Worm (Caenorhabditis elegans) whole organism, dauer: ENCODE data around the gene Y97E10AR.6.

Source experiments
- unc-62 ChIP-seq: sonication (generic microtip); optimal IDR thresholded peaks from 2 replicates; lab custom pipeline; 2017; ENCODE audit warnings: missing biosample characterization, missing genetic modification reagents, missing genetic modification characterization

The Y97E10AR.6 gene

DNA sequence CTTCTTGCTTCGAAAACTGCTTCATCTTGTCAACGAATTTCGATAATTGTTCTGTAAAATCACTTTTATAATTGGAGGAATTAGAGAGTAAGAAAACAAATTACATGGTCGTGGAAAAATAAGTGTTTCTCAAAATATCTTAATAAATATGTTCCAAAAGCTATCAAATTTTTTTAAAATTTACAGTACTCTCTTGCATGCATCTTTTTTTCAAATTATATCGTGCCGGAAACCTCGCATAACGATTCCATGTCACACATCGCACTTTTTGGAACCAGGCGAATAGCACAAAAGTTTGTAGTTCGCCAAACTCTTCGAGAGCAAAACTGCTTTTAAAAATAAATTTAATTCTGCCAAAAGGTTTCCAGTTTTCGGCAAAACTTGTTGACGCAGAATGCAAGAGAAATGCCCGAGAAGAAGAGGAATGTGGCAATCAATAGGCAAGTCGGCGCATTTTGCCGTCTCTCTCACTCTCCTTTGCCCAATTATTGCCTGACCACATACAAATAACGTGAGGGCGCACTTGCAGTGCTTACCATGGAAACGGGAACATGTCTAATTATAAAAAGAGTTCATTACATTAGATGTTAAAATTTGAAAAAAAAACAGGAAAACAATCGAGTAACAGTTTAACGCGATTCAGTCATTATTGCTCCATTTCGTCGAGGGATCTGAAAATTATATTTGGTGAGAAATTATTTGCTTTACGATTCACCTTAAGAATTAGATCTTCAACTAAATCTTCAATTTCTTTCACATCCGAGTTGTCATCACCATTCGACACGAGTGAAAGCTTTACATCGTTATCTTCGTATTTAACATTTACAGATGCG, 6.1 kb downstream of the Y97E10AR.6 start, which contains the start of gene Y97E10AR.3:
Gene Y97E10AR.3 (minus strand): TSS at position 51 of the 833 bp plus-strand sequence.
- no peak for TF ChIP-seq unc-62 (GFP tag; lab: Kevin White, UChicago)

ce11 chrV:8005000-8005399, 8.8 kb downstream of the Y97E10AR.6 start, which contains the start of gene Y97E10AR.8:
Y97E10AR.8 (plus strand) TSS chrV:8005300.
- no peak for TF ChIP-seq unc-62 (GFP tag; lab: Kevin White, UChicago)

DNA sequence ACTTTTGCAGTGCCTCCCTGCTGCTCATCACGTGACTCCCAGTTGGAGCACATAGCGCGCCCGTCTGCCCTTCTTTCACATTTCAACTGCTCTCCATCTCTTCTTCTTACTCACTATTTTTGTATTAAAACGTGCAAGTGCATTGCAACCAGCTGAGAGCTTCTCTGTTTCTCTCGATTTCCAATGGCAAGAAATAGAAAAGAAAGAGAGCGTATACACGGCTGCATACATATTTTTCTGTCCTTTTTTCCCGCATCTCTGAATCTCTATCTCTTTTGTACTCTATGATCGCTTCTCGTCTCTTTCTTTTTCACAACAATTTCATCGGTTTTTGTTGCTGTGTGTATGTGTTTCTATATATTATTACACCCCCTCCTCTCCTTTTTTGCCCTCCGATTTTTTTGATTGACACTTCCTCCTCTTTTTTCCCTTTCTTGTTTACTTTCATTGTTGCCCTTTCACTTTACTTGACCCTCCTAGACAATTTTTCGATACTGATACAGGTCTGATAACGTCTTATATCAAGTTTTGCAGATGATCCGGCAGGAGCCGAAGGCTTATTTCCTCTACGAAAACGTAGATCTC, 12.7 kb downstream of the Y97E10AR.6 start, which contains the start of gene Y97E10AR.1:
Gene Y97E10AR.1 (plus strand): TSS at position 535 of the 585 bp plus-strand sequence.
- TF ChIP-seq unc-62 (GFP tag; lab: Kevin White, UChicago): no peak

ce11 chrV:7995878-7996277, 17.9 kb downstream of the Y97E10AR.6 start, which contains the start of gene Y97E10AR.2:
Y97E10AR.2 (plus strand) TSS chrV:7996178.
- TF ChIP-seq unc-62 (GFP tag; lab: Kevin White, UChicago): no peak

DNA sequence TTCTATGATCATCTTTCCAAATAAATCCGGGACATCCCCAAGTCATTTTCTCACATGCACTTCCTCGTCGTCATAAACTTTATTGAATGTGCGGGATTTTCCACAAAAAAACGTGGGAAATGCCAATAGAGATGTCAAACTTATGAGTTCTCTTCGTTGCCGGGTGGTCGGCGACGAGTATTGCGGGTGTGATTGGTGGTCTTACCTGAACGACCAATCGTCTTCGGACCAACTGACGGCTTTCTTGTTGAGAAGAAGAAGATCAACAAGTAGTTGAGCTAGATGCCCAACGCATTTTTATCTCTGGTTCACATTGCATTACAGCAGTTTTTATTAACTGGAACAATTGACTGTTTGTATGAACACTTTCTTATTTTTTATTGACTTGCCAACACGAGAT, 18.6 kb downstream of the Y97E10AR.6 start:
- no peak for TF ChIP-seq unc-62 (GFP tag; lab: Kevin White, UChicago)

- no peak for TF ChIP-seq unc-62 (GFP tag; lab: Kevin White, UChicago)
These were observed 19.2 kb downstream of the Y97E10AR.6 start, which contains the start of gene ceh-76 for ce11 chrV:7994570-7994969. ceh-76 (minus strand) TSS chrV:7994670.

- TF ChIP-seq unc-62 (GFP tag; lab: Kevin White, UChicago): no peak
These were observed 27.9 kb downstream of the Y97E10AR.6 start, which contains the start of gene Y97E10AL.1 for ce11 chrV:7985860-7986259. Y97E10AL.1 (plus strand) TSS chrV:7986160.

DNA sequence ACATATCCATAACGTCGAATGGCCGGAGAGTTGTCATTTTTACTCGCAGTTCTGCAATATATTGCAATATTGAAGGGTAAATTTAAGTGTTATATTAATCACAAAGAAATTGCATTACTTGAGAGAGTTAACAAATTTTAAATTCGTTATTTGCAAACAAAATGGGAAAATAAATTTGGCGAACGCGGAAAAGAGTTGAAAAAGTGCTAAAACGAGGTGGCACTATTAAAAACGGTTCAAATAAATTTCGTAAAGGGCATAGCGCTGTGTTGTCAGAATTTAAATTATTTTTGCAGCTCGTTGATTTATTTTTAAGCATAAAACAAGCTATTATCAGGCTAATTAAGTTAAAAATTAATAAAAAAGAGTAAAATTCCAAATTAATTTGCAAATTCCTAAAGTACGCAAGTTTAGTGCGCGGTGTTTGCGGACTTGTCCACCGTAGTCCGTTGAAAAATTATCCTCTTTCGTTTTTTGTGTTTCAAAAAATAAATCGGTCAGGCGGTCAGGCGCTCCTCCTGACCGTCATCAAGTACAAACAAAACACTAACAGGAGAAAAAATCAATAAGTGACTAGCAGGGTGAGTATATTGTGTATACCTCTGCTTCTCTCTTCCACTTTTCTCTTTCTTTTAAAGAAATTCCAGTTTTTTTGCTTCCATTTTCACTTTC, 30.2 kb downstream of the Y97E10AR.6 start, which contains the start of the genes natb-1 and abhd-12:
Gene natb-1 (minus strand): TSS at position 51 of the 672 bp plus-strand sequence.
Gene abhd-12 (plus strand): TSS at position 499 of the 672 bp plus-strand sequence.
- no peak for TF ChIP-seq unc-62 (GFP tag; lab: Kevin White, UChicago)

ce11 chrV:7980993-7981595, 32.7 kb downstream of the Y97E10AR.6 start, which contains the start of gene F26D11.1:
F26D11.1 (plus strand) TSS chrV:7981545.
- TF ChIP-seq unc-62 (GFP tag; lab: Kevin White, UChicago): no peak

- no peak for TF ChIP-seq unc-62 (GFP tag; lab: Kevin White, UChicago)
These were observed 33.3 kb downstream of the Y97E10AR.6 start for ce11 chrV:7980370-7980987.

DNA sequence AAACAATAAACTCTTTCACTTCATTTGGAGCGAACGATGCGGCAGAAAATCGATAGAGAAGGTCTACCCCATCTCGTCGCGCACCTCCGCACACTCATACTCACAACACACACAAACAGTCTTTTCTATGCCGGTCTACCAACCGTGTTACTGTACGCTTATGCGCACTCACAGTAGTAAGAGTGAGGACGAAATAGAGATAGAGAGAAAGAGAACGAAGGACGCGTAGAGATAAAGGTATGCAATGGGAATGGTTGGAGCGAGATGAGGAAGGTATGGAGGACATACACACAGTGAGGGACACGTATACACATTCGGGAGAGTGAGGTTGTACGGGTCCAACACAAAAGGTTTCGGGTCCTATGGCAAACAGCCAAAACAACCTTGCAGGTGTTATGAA, 35.0 kb downstream of the Y97E10AR.6 start:
- TF ChIP-seq unc-62 (GFP tag; lab: Kevin White, UChicago): no peak

DNA sequence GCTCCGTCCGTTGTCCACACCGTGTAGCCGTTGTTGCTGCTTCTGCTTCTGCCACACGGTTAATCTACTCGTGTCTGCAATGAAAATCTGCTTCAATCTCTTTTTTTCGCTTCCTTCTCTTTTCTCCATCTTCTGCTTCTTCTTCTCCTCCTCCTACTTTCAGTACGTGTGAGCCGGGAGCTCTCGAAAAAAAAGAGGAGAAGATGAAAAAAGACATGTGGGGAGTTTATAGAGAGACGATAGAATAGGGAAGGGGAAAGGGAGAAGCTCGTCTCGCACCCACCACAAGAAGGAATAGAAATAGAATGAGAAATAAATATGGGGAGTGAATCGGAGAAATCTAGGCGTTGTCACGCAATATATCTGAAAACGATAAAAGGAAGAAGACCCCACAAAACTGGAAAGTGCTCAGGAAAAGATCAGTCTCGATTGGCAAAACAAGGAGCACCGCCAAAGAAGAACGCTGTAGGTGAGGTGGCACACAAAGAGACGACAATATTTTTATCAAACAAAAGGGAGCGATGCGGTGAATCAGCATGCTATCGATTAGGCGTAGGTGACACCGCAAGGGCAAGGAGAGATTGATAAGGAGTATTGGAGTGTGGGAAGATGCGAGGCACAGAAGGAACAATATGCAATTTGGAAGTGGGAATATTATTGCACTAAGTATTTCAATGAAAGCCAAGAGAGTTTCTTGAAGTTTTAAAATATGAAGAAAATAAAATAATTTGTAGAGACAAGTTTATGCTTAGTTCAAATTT, 35.9 kb downstream of the Y97E10AR.6 start, which contains the start of gene let-413:
Gene let-413 (minus strand): TSS at position 76 of the 761 bp plus-strand sequence.
- no peak for TF ChIP-seq unc-62 (GFP tag; lab: Kevin White, UChicago)

- TF ChIP-seq unc-62 (GFP tag; lab: Kevin White, UChicago): no peak
These were observed 42.4 kb downstream of the Y97E10AR.6 start for ce11 chrV:7971376-7971775.

DNA sequence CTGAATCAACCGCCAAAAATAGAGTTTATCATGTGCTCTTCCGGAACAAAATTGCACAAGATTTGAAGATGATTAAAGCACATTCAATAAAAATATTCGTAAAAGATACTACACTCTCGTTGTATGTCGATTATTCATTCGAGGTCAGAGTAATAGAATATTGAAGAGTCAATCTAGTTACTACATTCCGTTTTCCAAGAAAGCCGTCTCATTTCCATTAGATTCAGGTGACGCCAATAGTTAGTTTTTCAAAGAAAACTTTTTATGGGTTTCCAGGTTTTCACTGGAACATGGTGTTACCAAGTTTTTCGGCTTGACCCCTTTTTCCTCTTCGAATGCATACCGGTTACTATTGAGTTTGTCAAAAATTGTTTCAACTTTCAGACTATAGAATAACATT, 43.2 kb downstream of the Y97E10AR.6 start:
- no peak for TF ChIP-seq unc-62 (GFP tag; lab: Kevin White, UChicago)
